Worm (Caenorhabditis elegans): ENCODE measurements around the gene C03C10.5.
A peak's percentile ranks its signal among the peaks of the same experiment; 100 is the strongest.

C03C10.5 gene

DNA sequence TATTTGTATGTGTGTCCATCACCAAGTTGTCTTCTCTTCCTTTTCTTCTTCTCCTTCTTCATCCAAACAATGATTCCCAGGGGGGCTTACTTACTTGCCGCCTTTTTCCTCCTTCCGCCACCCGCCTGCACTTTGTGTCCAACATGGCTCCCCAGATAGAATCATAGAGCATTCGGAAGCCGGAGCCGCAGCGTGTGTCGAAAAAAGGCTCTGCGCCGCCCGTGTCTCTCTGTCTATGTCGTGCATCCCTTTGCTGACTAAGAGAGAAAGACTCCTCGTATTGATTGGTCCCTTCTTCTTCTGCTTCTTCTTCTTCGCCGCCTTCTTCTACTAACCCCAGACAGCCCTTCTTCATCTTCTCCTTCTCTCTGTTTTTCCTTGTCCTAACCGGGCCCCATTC is 28.2 kb downstream of the C03C10.5 start (continued):
- TF ChIP-seq hlh-30 (tag; optimal IDR thresholded peaks at IDR 0.05; ENCODE audit: insufficient read depth) (peak; percentile 18), D1046.2 (GFP tag; IDR thresholded peaks at IDR 0.05) (0 out of 2 replicates have a peak, but pooled peaks have one; percentile 11), madf-9 (GFP tag; conservative IDR thresholded peaks at IDR 0.05) (no peak), ctbp-1 (GFP tag; IDR thresholded peaks at IDR 0.05) (0 out of 2 replicates have a peak, but pooled peaks have one; percentile 50), nhr-42 (GFP tag; IDR thresholded peaks at IDR 0.05) (no peak), mdl-1 (tag; optimal IDR thresholded peaks at IDR 0.05) (no peak), set-16 (GFP tag; IDR thresholded peaks at IDR 0.05) (peak; percentile 72), ceh-20 (GFP tag; IDR thresholded peaks at IDR 0.05) (peak; percentile 40; the same call in 1 of the 2 replicates), zfp-3 (GFP tag; conservative IDR thresholded peaks at IDR 0.05) (no peak), unc-39 (tag; optimal IDR thresholded peaks at IDR 0.05) (no peak), unc-62 (GFP tag; optimal IDR thresholded peaks at IDR 0.05 in 1 of 2) (peak in 1 of 2 experiments; percentile 79), unc-62 (tag; optimal IDR thresholded peaks at IDR 0.05) (no peak), duxl-1 (tag; optimal IDR thresholded peaks at IDR 0.05; ENCODE audit: poor library complexity) (no peak), fos-1 (tag; optimal IDR thresholded peaks at IDR 0.05) (no peak), dmd-6 (GFP tag; IDR thresholded peaks at IDR 0.05) (0 out of 2 replicates have a peak, but pooled peaks have one; percentile 7), Y105C5A.15 (GFP tag; IDR thresholded peaks at IDR 0.05) (no peak), Y75B8A.6 (GFP tag; IDR thresholded peaks at IDR 0.05) (no peak), egl-43 (GFP tag; IDR thresholded peaks at IDR 0.05) (peak; percentile 69; the same call in 1 of the 2 replicates), ZK546.5 (tag; optimal IDR thresholded peaks at IDR 0.05) (no peak), nhr-41 (GFP tag; IDR thresholded peaks at IDR 0.05) (no peak), F26F4.8 (GFP tag; conservative IDR thresholded peaks at IDR 0.05) (no peak), T20F7.1 (GFP tag; optimal IDR thresholded peaks at IDR 0.05) (no peak), rbr-2 (tag; optimal IDR thresholded peaks at IDR 0.05) (peak; percentile 72), mxl-3 (GFP tag; optimal IDR thresholded peaks at IDR 0.05) (no peak), lin-1 (GFP tag; IDR thresholded peaks at IDR 0.05) (no peak), F37D6.2 (tag; optimal IDR thresholded peaks at IDR 0.05) (peak; percentile 51), aly-2 (tag; optimal IDR thresholded peaks at IDR 0.05) (no peak), mep-1 (tag; optimal IDR thresholded peaks at IDR 0.05) (peak; percentile 54), pqm-1 (tag; optimal IDR thresholded peaks at IDR 0.05) (no peak)

DNA sequence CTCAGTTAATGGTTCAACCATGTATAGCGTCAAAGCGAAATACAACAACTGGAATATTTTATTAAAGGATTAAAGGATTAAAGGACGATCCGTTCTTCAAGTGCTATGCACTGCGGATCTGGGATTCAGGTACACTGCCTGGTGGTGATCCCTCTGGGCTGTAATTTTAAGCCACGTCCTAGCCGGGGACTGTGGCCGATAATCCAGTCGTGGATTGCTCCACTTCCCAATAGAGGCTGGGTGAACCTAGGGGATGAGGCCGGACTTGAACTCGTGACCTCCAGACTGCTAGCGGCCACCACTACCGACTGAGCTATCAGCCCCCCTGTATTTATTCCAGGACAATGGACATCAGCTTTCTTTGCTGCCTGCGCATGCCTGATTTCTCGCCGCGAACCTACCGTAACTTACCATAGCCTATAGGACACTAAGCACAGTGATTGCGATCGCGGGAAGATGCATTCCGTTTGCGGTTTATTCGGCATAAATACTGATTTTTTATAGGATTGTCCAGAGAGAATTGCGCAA is 31.0 kb downstream of the C03C10.5 start:
- TF ChIP-seq lim-7 (GFP tag; IDR thresholded peaks at IDR 0.05) (peak; percentile 61; the same call in 1 of the 2 replicates), dmd-8 (GFP tag; IDR thresholded peaks at IDR 0.05) (0 out of 2 replicates have a peak, but pooled peaks have one; percentile 63), Y48G9A.11 (GFP tag; IDR thresholded peaks at IDR 0.05) (peak; percentile 40; the same call in 1 of the 2 replicates), egl-43 (GFP tag; IDR thresholded peaks at IDR 0.05) (0 out of 2 replicates have a peak, but pooled peaks have one; percentile 34), lin-38 (GFP tag; IDR thresholded peaks at IDR 0.05) (peak; percentile 39), set-16 (GFP tag; IDR thresholded peaks at IDR 0.05) (peak; percentile 52)

DNA sequence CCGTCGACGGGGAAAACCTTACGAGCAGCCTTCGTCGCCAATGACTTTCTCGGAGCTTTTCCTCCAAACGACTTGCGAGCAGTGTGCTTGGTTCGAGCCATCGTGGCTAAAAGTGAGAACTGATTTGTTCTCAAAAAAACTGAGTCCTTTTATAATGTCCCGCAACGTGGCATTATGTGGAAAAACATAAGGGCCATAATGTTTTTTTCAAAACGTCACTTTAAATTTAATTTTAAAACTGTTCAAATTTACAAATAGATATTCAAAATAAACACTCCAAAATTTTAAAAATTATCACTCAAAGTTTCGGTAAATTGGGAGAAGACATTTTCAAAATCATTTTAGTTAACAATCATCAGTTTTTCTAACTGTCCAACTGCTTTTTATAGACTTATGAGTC is 31.9 kb downstream of the C03C10.5 start, which contains the start of gene his-70:
his-70 (minus strand) TSS at position 101 of the 400 bp plus-strand sequence.
- TF ChIP-seq ceh-62 (tag; optimal IDR thresholded peaks at IDR 0.05) (no peak), spr-3 (GFP tag; optimal IDR thresholded peaks at IDR 0.05) (no peak), nhr-11 (tag; optimal IDR thresholded peaks at IDR 0.05) (no peak), R02D3.7 (tag; optimal IDR thresholded peaks at IDR 0.05) (no peak), nhr-25 (tag; optimal IDR thresholded peaks at IDR 0.05; ENCODE audit: borderline replicate concordance, insufficient read depth) (no peak), snpc-4 (tag; optimal IDR thresholded peaks at IDR 0.05) (no peak), nhr-77 (tag; optimal IDR thresholded peaks at IDR 0.05) (no peak), ztf-11 (tag; optimal IDR thresholded peaks at IDR 0.05) (no peak), hlh-30 (tag; optimal IDR thresholded peaks at IDR 0.05; ENCODE audit: insufficient read depth) (no peak), pha-4 (GFP tag; IDR thresholded peaks at IDR 0.05) (no peak), pha-4 (tag; optimal IDR thresholded peaks at IDR 0.05) (no peak), tra-1 (GFP tag; IDR thresholded peaks at IDR 0.05) (no peak), mxl-2 (GFP tag; conservative IDR thresholded peaks at IDR 0.05) (no peak), dmd-9 (GFP tag; IDR thresholded peaks at IDR 0.05) (no peak), nhr-10 (tag; optimal IDR thresholded peaks at IDR 0.05) (no peak), arid-1 (GFP tag; conservative IDR thresholded peaks at IDR 0.05) (no peak), aly-2 (tag; optimal IDR thresholded peaks at IDR 0.05) (no peak), jun-1 (tag; optimal IDR thresholded peaks at IDR 0.05) (no peak), lin-13 (GFP tag; optimal IDR thresholded peaks at IDR 0.05) (no peak)

All from whole organism, L4 larva.